Worm (Caenorhabditis elegans) whole organism, young adult: ENCODE data around the gene F54F7.10.

Experiments
- F22D6.2 ChIP-seq: sonication (generic microtip); optimal IDR thresholded peaks from 2 replicates; lab custom pipeline; 2016; ENCODE audit warnings: mild to moderate bottlenecking, missing genetic modification characterization, missing compliant biosample characterization
- atf-7 ChIP-seq: sonication (generic microtip); optimal IDR thresholded peaks from 2 replicates; lab custom pipeline; 2017; ENCODE audit warnings: mild to moderate bottlenecking, missing genetic modification characterization, missing compliant biosample characterization
- dpl-1 ChIP-seq: fragments of 150-350 bp; optimal IDR thresholded peaks from 2 replicates; lab custom pipeline; 2014; ENCODE audit warnings: missing biosample characterization, missing genetic modification reagents, missing genetic modification characterization
- hmg-1.2 ChIP-seq: fragments of 200-800 bp; sonication (Bioruptor generic); IDR thresholded peaks from 2 replicates; pipeline ENCODE4 v1.3.6; 2022; ENCODE audit warnings: missing genetic modification reagents, missing genetic modification characterization, missing compliant biosample characterization
- lin-35 ChIP-seq, 3 experiments: fragments of 150-350 bp in 2 of 3; sonication (generic microtip) in 1 of 3; optimal IDR thresholded peaks; 2 replicates each; lab custom pipeline; 2014 to 2018; ENCODE audit warnings: missing biosample characterization in 3 of 3, missing genetic modification characterization in 3 of 3, missing genetic modification reagents in 3 of 3
- lsl-1 ChIP-seq: fragments of 200-800 bp; sonication (Bioruptor generic); optimal IDR thresholded peaks from 2 replicates; lab custom pipeline; 2018; ENCODE audit warnings: mild to moderate bottlenecking, missing genetic modification characterization, moderate library complexity, missing compliant biosample characterization
- pha-4 ChIP-seq: fragments of 150-350 bp; sonication (generic microtip); optimal IDR thresholded peaks from 2 replicates; lab custom pipeline; 2014; ENCODE audit warnings: missing biosample characterization, missing genetic modification reagents, missing genetic modification characterization
- tbp1 ChIP-seq: fragments of 200-800 bp; sonication (Bioruptor generic); optimal IDR thresholded peaks from 2 replicates; lab custom pipeline; 2018; ENCODE audit warnings: mild to moderate bottlenecking, missing genetic modification characterization, missing compliant biosample characterization
- ztf-3 ChIP-seq: fragments of 200-800 bp; sonication (Bioruptor generic); optimal IDR thresholded peaks from 2 replicates; lab custom pipeline; 2018; ENCODE audit warnings: mild to moderate bottlenecking, missing genetic modification characterization, missing compliant biosample characterization

- TF ChIP-seq dpl-1 (GFP tag; lab: Kevin White, UChicago) (no peak), pha-4 (tag; lab: Kevin White, UChicago) (no peak), tbp1 (no peak), atf-7 (tag; lab: Kevin White, UChicago) (no peak), lsl-1 (GFP tag; lab: Kevin White, UChicago) (no peak), hmg-1.2 (no peak), F22D6.2 (tag; lab: Kevin White, UChicago) (no peak), ztf-3 (GFP tag; lab: Kevin White, UChicago) (no peak), lin-35 (GFP tag; optimal IDR thresholded peaks at IDR 0.05; lab: Kevin White, UChicago) (no peak)
Measured at ce11 chrX:11827528-11827927, 35.9 kb upstream of the F54F7.10 start.
